Worm (Caenorhabditis elegans) whole organism, L1 larva: Measurements from ENCODE around the gene acbp-6.
A peak's percentile ranks its signal among the peaks of the same experiment; 100 is the strongest.

Experiments used
- C04F5.9 ChIP-seq: sonication (generic microtip); optimal IDR thresholded peaks from 2 replicates; lab custom pipeline; 2016; ENCODE audit warnings: missing genetic modification characterization, missing compliant biosample characterization
- C16A3.4 ChIP-seq: fragments of 150-350 bp; optimal IDR thresholded peaks from 2 replicates; lab custom pipeline; 2014; ENCODE audit warnings: missing biosample characterization, missing genetic modification characterization
- C34B4.2 ChIP-seq: sonication (generic microtip); optimal IDR thresholded peaks from 2 replicates; lab custom pipeline; 2017; ENCODE audit warnings: mild to moderate bottlenecking, missing genetic modification characterization, missing compliant biosample characterization
- F16B12.6 ChIP-seq: fragments of 150-350 bp; optimal IDR thresholded peaks from 2 replicates; lab custom pipeline; 2014; ENCODE audit warnings: missing biosample characterization, missing genetic modification characterization
- Y116A8C.19 ChIP-seq: sonication (generic microtip); optimal IDR thresholded peaks from 2 replicates; lab custom pipeline; 2016; ENCODE audit warnings: missing compliant biosample characterization, missing genetic modification characterization, borderline replicate concordance
- aha-1 ChIP-seq: fragments of 150-350 bp; optimal IDR thresholded peaks from 2 replicates; lab custom pipeline; 2014; ENCODE audit warnings: missing biosample characterization, missing genetic modification characterization
- aly-2 ChIP-seq: fragments of 150-350 bp; optimal IDR thresholded peaks from 2 replicates; lab custom pipeline; 2014; ENCODE audit warnings: missing biosample characterization, missing genetic modification characterization
- ama-1 ChIP-seq: fragments of 150-350 bp; optimal IDR thresholded peaks from 2 replicates; lab custom pipeline; 2014
- ceh-63 ChIP-seq: fragments of 200-800 bp; sonication (Bioruptor generic); optimal IDR thresholded peaks from 2 replicates; lab custom pipeline; 2018; ENCODE audit warnings: mild to moderate bottlenecking, missing genetic modification characterization, missing compliant biosample characterization
- ceh-8 ChIP-seq: fragments of 200-800 bp; sonication (Bioruptor generic); optimal IDR thresholded peaks from 2 replicates; lab custom pipeline; 2018; ENCODE audit warnings: mild to moderate bottlenecking, missing genetic modification characterization, moderate library complexity, missing compliant biosample characterization
- dpl-1 ChIP-seq, 3 experiments: fragments of 150-350 bp in 2 of 3; sonication (generic microtip) in 1 of 3; optimal IDR thresholded peaks; 2 replicates each; lab custom pipeline; 2014 to 2017; ENCODE audit warnings: missing biosample characterization in 3 of 3, missing genetic modification characterization in 3 of 3, missing genetic modification reagents in 3 of 3
- efl-1 ChIP-seq, 4 experiments: fragments of 150-350 bp; optimal IDR thresholded peaks in 3 of 4; peaks in 1 of 4; 1 replicate in 1 of 4; 2 replicates in 3 of 4; lab custom pipeline; 2014; ENCODE audit warnings: missing biosample characterization in 2 of 4, missing genetic modification characterization in 2 of 4, missing genetic modification reagents in 2 of 4
- egl-13 ChIP-seq: sonication (generic microtip); optimal IDR thresholded peaks from 2 replicates; lab custom pipeline; 2016; ENCODE audit warnings: missing genotype, missing genetic modification reagents, missing genetic modification characterization, missing compliant biosample characterization
- elt-2 ChIP-seq: sonication (generic microtip); optimal IDR thresholded peaks from 2 replicates; lab custom pipeline; 2016; ENCODE audit warnings: missing genetic modification characterization, mild to moderate bottlenecking, inconsistent platforms, missing compliant biosample characterization, missing genetic modification reagents
- elt-3 ChIP-seq, 6 experiments: fragments of 150-350 bp in 1 of 6; sonication (generic microtip); optimal IDR thresholded peaks; 2 replicates each; lab custom pipeline; 2017 to 2018; ENCODE audit warnings: missing biosample characterization in 6 of 6, missing genetic modification characterization in 6 of 6, inconsistent platforms in 1 of 6
- ets-5 ChIP-seq: fragments of 200-800 bp; sonication (Bioruptor generic); IDR thresholded peaks from 2 replicates; pipeline ENCODE4 v1.3.6; 2022; ENCODE audit warnings: missing genetic modification characterization, missing compliant biosample characterization
- fkh-4 ChIP-seq: sonication (generic microtip); optimal IDR thresholded peaks from 2 replicates; lab custom pipeline; 2016; ENCODE audit warnings: missing compliant biosample characterization, missing genetic modification characterization, borderline replicate concordance
- fos-1 ChIP-seq: fragments of 150-350 bp; optimal IDR thresholded peaks from 2 replicates; lab custom pipeline; 2014; ENCODE audit warnings: missing biosample characterization, missing genetic modification characterization
- jun-1 ChIP-seq: fragments of 150-350 bp; optimal IDR thresholded peaks from 2 replicates; lab custom pipeline; 2014; ENCODE audit warnings: missing biosample characterization, missing genetic modification reagents, missing genetic modification characterization
- lin-13 ChIP-seq: fragments of 150-350 bp; optimal IDR thresholded peaks from 2 replicates; lab custom pipeline; 2014; ENCODE audit warnings: missing biosample characterization, missing genetic modification reagents, missing genetic modification characterization
- lin-14 ChIP-seq: fragments of 200-800 bp; sonication (Bioruptor generic); optimal IDR thresholded peaks from 2 replicates; lab custom pipeline; 2018; ENCODE audit warnings: mild to moderate bottlenecking, missing genetic modification characterization, moderate library complexity, missing compliant biosample characterization
- lin-15B ChIP-seq: fragments of 150-350 bp; sonication (generic microtip); optimal IDR thresholded peaks from 3 replicates; lab custom pipeline; 2014; ENCODE audit warnings: missing biosample characterization, missing genetic modification characterization
- lin-35 ChIP-seq, 2 experiments: fragments of 150-350 bp; optimal IDR thresholded peaks; 2 replicates each; lab custom pipeline; 2014; ENCODE audit warnings: missing biosample characterization in 2 of 2, missing genetic modification characterization in 2 of 2, missing genetic modification reagents in 2 of 2
- lin-39 ChIP-seq: fragments of 150-350 bp; optimal IDR thresholded peaks from 2 replicates; lab custom pipeline; 2014; ENCODE audit warnings: missing biosample characterization, missing genetic modification reagents, missing genetic modification characterization
- lir-3 ChIP-seq: sonication (generic microtip); optimal IDR thresholded peaks from 2 replicates; lab custom pipeline; 2016; ENCODE audit warnings: mild to moderate bottlenecking, missing genetic modification characterization, moderate library complexity, missing compliant biosample characterization; ENCODE audit not compliant: poor library complexity
- lsy-2 ChIP-seq, 2 experiments: fragments of 150-350 bp; optimal IDR thresholded peaks; 2 replicates each; lab custom pipeline; 2014; ENCODE audit warnings: missing biosample characterization in 2 of 2, missing genetic modification characterization in 2 of 2
- mef-2 ChIP-seq: fragments of 150-350 bp; optimal IDR thresholded peaks from 2 replicates; lab custom pipeline; 2014; ENCODE audit warnings: missing biosample characterization, missing genetic modification characterization
- nhr-11 ChIP-seq: fragments of 150-350 bp; optimal IDR thresholded peaks from 2 replicates; lab custom pipeline; 2014; ENCODE audit warnings: missing biosample characterization, missing genetic modification characterization
- nhr-237 ChIP-seq: fragments of 150-350 bp; optimal IDR thresholded peaks from 2 replicates; lab custom pipeline; 2014; ENCODE audit warnings: missing biosample characterization, missing genetic modification characterization
- nhr-47 ChIP-seq: sonication (generic microtip); optimal IDR thresholded peaks from 2 replicates; lab custom pipeline; 2016; ENCODE audit warnings: mild to moderate bottlenecking, missing genetic modification characterization, moderate library complexity, missing compliant biosample characterization
- nhr-71 ChIP-seq: sonication (generic microtip); optimal IDR thresholded peaks from 2 replicates; lab custom pipeline; 2016; ENCODE audit warnings: mild to moderate bottlenecking, missing genetic modification characterization, moderate library complexity, missing compliant biosample characterization
- nhr-76 ChIP-seq: sonication (generic microtip); optimal IDR thresholded peaks from 2 replicates; lab custom pipeline; 2017; ENCODE audit warnings: missing biosample characterization, missing genetic modification characterization
- nhr-77 ChIP-seq: fragments of 150-350 bp; optimal IDR thresholded peaks from 2 replicates; lab custom pipeline; 2014; ENCODE audit warnings: missing biosample characterization, missing genetic modification characterization
- nhr-84 ChIP-seq: sonication (generic microtip); optimal IDR thresholded peaks from 2 replicates; lab custom pipeline; 2017; ENCODE audit warnings: missing biosample characterization, missing genetic modification characterization
- nhr-85 ChIP-seq: sonication (generic microtip); peaks from one replicate; lab custom pipeline; 2016; ENCODE audit warnings: missing genetic modification characterization, inconsistent platforms, missing compliant biosample characterization
- nhr-90 ChIP-seq: sonication (generic microtip); optimal IDR thresholded peaks from 2 replicates; lab custom pipeline; 2016; ENCODE audit warnings: mild to moderate bottlenecking, missing genetic modification characterization, missing compliant biosample characterization; ENCODE audit not compliant: poor library complexity
- pag-3 ChIP-seq: sonication (generic microtip); optimal IDR thresholded peaks from 2 replicates; lab custom pipeline; 2017; ENCODE audit warnings: missing genetic modification characterization, mild to moderate bottlenecking, missing compliant biosample characterization, antibody characterized with exemption, borderline replicate concordance; ENCODE audit not compliant: insufficient read depth
- skn-1 ChIP-seq: fragments of 150-350 bp; optimal IDR thresholded peaks from 2 replicates; lab custom pipeline; 2014; ENCODE audit warnings: missing biosample characterization, missing genetic modification characterization
- sox-4 ChIP-seq: sonication (generic microtip); optimal IDR thresholded peaks from 2 replicates; lab custom pipeline; 2016; ENCODE audit warnings: missing genetic modification characterization, missing compliant biosample characterization
- sptf-1 ChIP-seq: fragments of 150-350 bp; optimal IDR thresholded peaks from 2 replicates; lab custom pipeline; 2014; ENCODE audit warnings: missing biosample characterization, missing genetic modification characterization
- swsn-7 ChIP-seq: sonication (generic microtip); optimal IDR thresholded peaks from 2 replicates; lab custom pipeline; 2016; ENCODE audit warnings: missing genetic modification characterization, missing compliant biosample characterization
- tbx-2 ChIP-seq: sonication (generic microtip); optimal IDR thresholded peaks from 2 replicates; lab custom pipeline; 2016; ENCODE audit warnings: missing genetic modification characterization, missing compliant biosample characterization
- tlp-1 ChIP-seq: fragments of 150-350 bp; optimal IDR thresholded peaks from 2 replicates; lab custom pipeline; 2014; ENCODE audit warnings: missing biosample characterization, missing genetic modification characterization
- unc-30 ChIP-seq: sonication (generic microtip); optimal IDR thresholded peaks from 2 replicates; lab custom pipeline; 2017; ENCODE audit warnings: missing biosample characterization, missing genetic modification characterization
- unc-98 ChIP-seq: fragments of 200-800 bp; sonication (Bioruptor generic); IDR thresholded peaks from 2 replicates; pipeline ENCODE4 v1.3.6; 2022; ENCODE audit warnings: missing genetic modification characterization, missing compliant biosample characterization
- vab-15 ChIP-seq: sonication (generic microtip); optimal IDR thresholded peaks from 2 replicates; lab custom pipeline; 2017; ENCODE audit warnings: missing genotype, mild to moderate bottlenecking, missing genetic modification characterization, missing compliant biosample characterization
- zag-1 ChIP-seq: fragments of 150-350 bp; optimal IDR thresholded peaks from 2 replicates; lab custom pipeline; 2014; ENCODE audit warnings: missing biosample characterization, missing genetic modification characterization
- ztf-11 ChIP-seq, 2 experiments: sonication (generic microtip); optimal IDR thresholded peaks; 2 replicates each; lab custom pipeline; 2016 to 2017; ENCODE audit warnings: missing genetic modification characterization in 2 of 2, missing biosample characterization in 1 of 2, missing compliant biosample characterization in 1 of 2

The acbp-6 gene

DNA sequence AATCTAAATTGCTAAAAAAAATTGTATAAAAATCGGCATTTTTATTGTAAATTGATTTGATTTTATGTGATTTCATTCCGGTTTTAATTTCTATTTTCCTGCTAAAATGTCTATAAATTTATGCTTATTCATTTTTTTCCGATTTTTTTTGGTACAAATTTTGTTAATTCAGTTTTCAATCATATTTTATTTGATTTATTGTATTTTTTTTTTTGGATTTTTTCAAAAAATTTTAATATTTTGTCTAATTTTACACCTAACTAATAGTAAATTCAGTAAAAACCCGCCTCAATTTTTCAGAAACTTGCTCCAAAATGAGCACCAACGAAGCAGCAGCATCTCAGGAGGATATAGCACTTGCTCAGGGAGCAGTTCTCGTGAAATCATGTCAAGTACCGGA lies 19.2 kb upstream of the acbp-6 start, which contains the start of gene dhps-1:
dhps-1 (plus strand) TSS at position 301 of the 400 bp plus-strand sequence.
- no peak for TF ChIP-seq efl-1 (optimal IDR thresholded peaks at IDR 0.05; lab: Kevin White, UChicago)
- peak in 1 of 2 experiments; percentile 26 for TF ChIP-seq efl-1 (GFP tag; optimal IDR thresholded peaks at IDR 0.05 in 1 of 2; lab: Kevin White, UChicago)
- no peak for TF ChIP-seq Y116A8C.19

DNA sequence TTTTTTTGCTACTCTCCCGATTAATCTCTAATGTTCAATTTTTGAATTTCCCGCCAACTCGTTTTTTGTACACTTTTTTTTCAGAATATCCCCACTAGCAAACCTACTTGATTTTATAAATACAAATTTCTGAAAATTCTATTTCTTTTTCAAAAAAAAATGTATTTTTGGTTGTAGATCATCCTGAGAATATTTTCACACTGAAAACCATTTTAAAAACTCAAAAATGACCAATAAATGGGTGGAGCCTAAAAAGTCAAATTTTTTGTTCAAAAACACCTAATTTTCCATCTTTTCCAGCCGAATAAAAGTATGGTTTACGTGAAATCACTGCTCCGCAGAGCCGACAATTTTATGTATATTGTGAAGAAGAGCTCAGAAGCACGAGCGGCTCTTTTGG lies 15.2 kb upstream of the acbp-6 start, which contains the start of gene Y17G7B.3:
Y17G7B.3 (plus strand) TSS at position 301 of the 400 bp plus-strand sequence.
- TF ChIP-seq nhr-84 (no peak), tlp-1 (tag; lab: Kevin White, UChicago) (no peak), C34B4.2 (no peak), fkh-4 (tag; lab: Kevin White, UChicago) (no peak), mef-2 (tag; lab: Kevin White, UChicago) (no peak), C16A3.4 (tag; lab: Kevin White, UChicago) (no peak), unc-30 (tag; lab: Kevin White, UChicago) (no peak), fos-1 (no peak), elt-2 (no peak), efl-1 (optimal IDR thresholded peaks at IDR 0.05; lab: Kevin White, UChicago) (no peak), efl-1 (GFP tag; optimal IDR thresholded peaks at IDR 0.05 in 1 of 2; lab: Kevin White, UChicago) (no peak), lin-15B (tag; lab: Kevin White, UChicago) (no peak), lin-35 (GFP tag; optimal IDR thresholded peaks at IDR 0.05; lab: Kevin White, UChicago) (no peak)

DNA sequence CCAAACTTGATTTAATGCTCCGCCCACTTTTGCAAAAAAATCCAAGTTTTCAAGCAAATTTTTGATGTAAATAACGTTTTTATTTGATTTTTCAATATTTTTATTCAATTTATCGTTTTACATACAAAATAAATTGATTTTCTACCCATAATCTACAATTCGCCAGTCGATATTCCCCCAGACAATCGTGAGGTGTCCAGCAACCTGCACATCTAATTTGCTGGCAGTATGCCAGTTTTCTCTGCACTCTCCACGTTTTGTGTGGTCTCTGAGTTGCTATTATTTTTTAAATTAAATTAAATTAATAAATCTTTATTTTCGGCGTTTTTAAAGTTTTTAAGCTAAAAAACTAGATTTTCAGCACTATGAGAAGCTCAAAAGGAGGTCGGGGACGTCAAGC lies 6.6 kb upstream of the acbp-6 start:
- TF ChIP-seq lsy-2 (tag; optimal IDR thresholded peaks at IDR 0.05; lab: Kevin White, UChicago) (peak; percentile 93 to 94), jun-1 (tag; lab: Kevin White, UChicago) (peak; percentile 71), ceh-63 (GFP tag; lab: Kevin White, UChicago) (no peak), elt-2 (peak; percentile 75), nhr-77 (tag; lab: Kevin White, UChicago) (peak; percentile 61), tbx-2 (tag; lab: Kevin White, UChicago) (peak; percentile 89), nhr-76 (tag; lab: Kevin White, UChicago) (no peak), pag-3 (tag; lab: Kevin White, UChicago) (no peak), ztf-11 (tag; optimal IDR thresholded peaks at IDR 0.05; lab: Kevin White, UChicago) (peak in 1 of 2 experiments; percentile 87), F16B12.6 (tag; lab: Kevin White, UChicago) (peak; percentile 34), nhr-84 (no peak), ceh-8 (peak; percentile 90), lin-13 (GFP tag; lab: Kevin White, UChicago) (peak; percentile 86), zag-1 (tag; lab: Kevin White, UChicago) (no peak), C04F5.9 (tag; lab: Kevin White, UChicago) (peak; percentile 73), swsn-7 (peak; percentile 87), lin-14 (peak; percentile 95), C34B4.2 (no peak), egl-13 (tag; lab: Kevin White, UChicago) (peak; percentile 91), lin-39 (peak; percentile 45), nhr-90 (peak; percentile 95), ets-5 (GFP tag; lab: Robert Waterston, UW) (no peak), nhr-47 (peak; percentile 94), aha-1 (tag; lab: Kevin White, UChicago) (no peak), ama-1 (no peak), lir-3 (tag; lab: Kevin White, UChicago) (no peak), lin-35 (GFP tag; optimal IDR thresholded peaks at IDR 0.05; lab: Kevin White, UChicago) (peak; percentile 72 to 83), nhr-237 (peak; percentile 57), dpl-1 (GFP tag; optimal IDR thresholded peaks at IDR 0.05; lab: Kevin White, UChicago) (peak; percentile 68 to 79 (median 79)), nhr-11 (peak; percentile 90), sox-4 (tag; lab: Kevin White, UChicago) (peak; percentile 86), sptf-1 (tag; lab: Kevin White, UChicago) (no peak), skn-1 (tag; lab: Kevin White, UChicago) (peak; percentile 80), unc-98 (peak; percentile 22; the same call in 1 of the 2 replicates), nhr-85 (tag; lab: Kevin White, UChicago) (peak; percentile 91), nhr-71 (peak; percentile 94), elt-3 (tag; optimal IDR thresholded peaks at IDR 0.05; lab: Kevin White, UChicago) (peak in 4 of 6 experiments; percentile 27 to 82 (median 53)), vab-15 (peak; percentile 77), aly-2 (tag; lab: Kevin White, UChicago) (no peak)
